Worm (Caenorhabditis elegans): ENCODE measurements around the gene F31F4.17.

The F31F4.17 gene

ce11 chrV:646888-647287 lies 13.2 kb downstream of the F31F4.17 start, which contains the start of gene ugt-42:
Gene ugt-42 (plus strand): TSS chrV:647188.
- TF ChIP-seq ama-1 (optimal IDR thresholded peaks at IDR 0.05): no peak
- no peak for TF ChIP-seq aly-1 (tag; optimal IDR thresholded peaks at IDR 0.05)
- TF ChIP-seq hnd-1 (tag; optimal IDR thresholded peaks at IDR 0.05): no peak
- TF ChIP-seq sea-1 (GFP tag; conservative IDR thresholded peaks at IDR 0.05): no peak

DNA sequence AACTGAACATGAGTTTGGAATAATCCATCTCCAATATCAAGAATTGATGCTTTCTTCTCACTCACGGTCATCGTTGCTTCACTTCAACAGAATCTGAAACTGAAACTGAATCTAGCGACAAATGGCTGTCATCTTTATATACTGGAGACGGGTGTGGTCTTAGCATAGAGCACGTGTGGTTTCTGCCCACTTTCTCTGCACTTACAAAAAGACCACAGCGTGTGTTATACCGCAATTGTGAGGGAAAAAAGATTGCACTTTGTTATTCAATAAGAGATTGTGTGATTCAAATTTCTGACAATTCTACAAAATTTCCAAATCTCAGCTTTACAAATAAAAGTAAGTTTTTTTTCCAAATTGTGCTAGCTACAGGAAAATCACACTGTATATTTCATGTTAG lies 14.0 kb downstream of the F31F4.17 start, which contains the start of gene F48G7.12:
TSS of gene F48G7.12 (minus strand) at position 101 of the 400 bp plus-strand sequence.
- TF ChIP-seq ets-7 (tag; optimal IDR thresholded peaks at IDR 0.05) (no peak), aly-1 (tag; optimal IDR thresholded peaks at IDR 0.05) (no peak), tbx-11 (GFP tag; IDR thresholded peaks at IDR 0.05) (no peak), ceh-36 (tag; optimal IDR thresholded peaks at IDR 0.05) (no peak), sea-1 (GFP tag; conservative IDR thresholded peaks at IDR 0.05) (no peak), tbx-37 (GFP tag; conservative IDR thresholded peaks at IDR 0.05) (no peak), ceh-13 (GFP tag; optimal IDR thresholded peaks at IDR 0.05) (no peak), F13C5.2 (tag; optimal IDR thresholded peaks at IDR 0.05) (no peak), ama-1 (optimal IDR thresholded peaks at IDR 0.05) (no peak), hnd-1 (tag; optimal IDR thresholded peaks at IDR 0.05) (no peak), hmg-4 (GFP tag; optimal IDR thresholded peaks at IDR 0.05) (no peak), tra-4 (tag; optimal IDR thresholded peaks at IDR 0.05) (no peak), pes-1 (GFP tag; IDR thresholded peaks at IDR 0.05) (no peak), B0310.2 (tag; optimal IDR thresholded peaks at IDR 0.05) (no peak), flt-1 (GFP tag; IDR thresholded peaks at IDR 0.05) (no peak), scrt-1 (GFP tag; IDR thresholded peaks at IDR 0.05) (no peak), hmbx-1 (tag; optimal IDR thresholded peaks at IDR 0.05) (no peak)

ce11 chrV:642750-643149 lies 17.4 kb downstream of the F31F4.17 start, which contains the start of gene nhr-190:
Gene nhr-190 (minus strand): TSS chrV:642924.
- TF ChIP-seq ceh-36 (tag; optimal IDR thresholded peaks at IDR 0.05): no peak
- no peak for TF ChIP-seq scrt-1 (GFP tag; IDR thresholded peaks at IDR 0.05)
- TF ChIP-seq ceh-13 (GFP tag; optimal IDR thresholded peaks at IDR 0.05): no peak
- no peak for TF ChIP-seq aly-1 (tag; optimal IDR thresholded peaks at IDR 0.05)
- no peak for TF ChIP-seq hnd-1 (tag; optimal IDR thresholded peaks at IDR 0.05)
- no peak for TF ChIP-seq B0310.2 (tag; optimal IDR thresholded peaks at IDR 0.05)
- TF ChIP-seq tbx-11 (GFP tag; IDR thresholded peaks at IDR 0.05): no peak
- TF ChIP-seq hmg-4 (GFP tag; optimal IDR thresholded peaks at IDR 0.05): no peak
- TF ChIP-seq F13C5.2 (tag; optimal IDR thresholded peaks at IDR 0.05): no peak
- TF ChIP-seq hmbx-1 (tag; optimal IDR thresholded peaks at IDR 0.05): no peak
- TF ChIP-seq ama-1 (optimal IDR thresholded peaks at IDR 0.05): no peak
- no peak for TF ChIP-seq sea-1 (GFP tag; conservative IDR thresholded peaks at IDR 0.05)
- TF ChIP-seq tra-4 (tag; optimal IDR thresholded peaks at IDR 0.05): no peak
- TF ChIP-seq flt-1 (GFP tag; IDR thresholded peaks at IDR 0.05): no peak
- no peak for TF ChIP-seq pes-1 (GFP tag; IDR thresholded peaks at IDR 0.05)
- TF ChIP-seq ets-7 (tag; optimal IDR thresholded peaks at IDR 0.05): no peak
- no peak for TF ChIP-seq tbx-37 (GFP tag; conservative IDR thresholded peaks at IDR 0.05)

DNA sequence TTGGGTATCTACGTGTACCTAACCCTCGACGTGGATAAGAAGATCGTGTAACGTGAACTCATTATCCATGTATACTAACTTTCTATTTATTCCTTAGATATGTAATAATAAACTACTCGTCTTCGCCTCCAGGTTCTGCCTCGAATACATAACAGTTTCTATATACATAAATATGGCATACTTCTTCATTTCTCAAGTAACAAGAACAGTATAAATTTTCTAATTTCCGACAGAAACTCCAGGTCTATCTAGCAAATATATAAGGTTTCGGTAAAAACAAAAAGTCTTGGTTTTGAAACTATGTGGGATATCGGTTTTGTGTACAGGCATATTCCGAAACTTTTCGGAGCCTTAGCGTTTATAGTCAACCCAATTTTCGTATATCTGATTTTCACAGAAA lies 21.8 kb downstream of the F31F4.17 start, which contains the start of gene srj-37:
TSS of gene srj-37 (plus strand) at position 301 of the 400 bp plus-strand sequence.
- no peak for TF ChIP-seq scrt-1 (GFP tag; IDR thresholded peaks at IDR 0.05)
- no peak for TF ChIP-seq B0310.2 (tag; optimal IDR thresholded peaks at IDR 0.05)
- no peak for TF ChIP-seq hmbx-1 (tag; optimal IDR thresholded peaks at IDR 0.05)
- no peak for TF ChIP-seq hmg-4 (GFP tag; optimal IDR thresholded peaks at IDR 0.05)
- no peak for TF ChIP-seq ceh-13 (GFP tag; optimal IDR thresholded peaks at IDR 0.05)
- no peak for TF ChIP-seq ets-7 (tag; optimal IDR thresholded peaks at IDR 0.05)

DNA sequence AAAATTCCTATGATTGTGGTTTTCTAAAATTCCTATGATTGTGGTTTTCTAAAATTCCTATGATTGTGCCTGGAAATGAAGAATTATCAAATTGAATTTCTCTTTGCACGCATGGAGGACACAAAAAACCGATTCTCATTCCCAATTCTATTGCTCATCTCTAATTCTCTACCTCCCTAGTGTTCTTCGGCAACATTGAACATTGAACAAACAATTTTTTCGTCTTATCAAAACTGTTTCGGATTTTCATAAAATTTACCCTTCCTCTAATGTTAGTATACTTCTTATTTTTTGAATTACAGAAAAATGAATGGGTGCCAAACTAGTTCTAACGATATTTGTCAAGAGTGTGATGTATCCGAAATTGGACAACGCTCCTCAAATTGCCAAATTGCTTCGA lies 23.8 kb downstream of the F31F4.17 start, which contains the start of gene pals-31:
TSS of gene pals-31 (plus strand) at position 301 of the 400 bp plus-strand sequence.
- TF ChIP-seq hmbx-1 (tag; optimal IDR thresholded peaks at IDR 0.05): no peak
- TF ChIP-seq scrt-1 (GFP tag; IDR thresholded peaks at IDR 0.05): no peak
- TF ChIP-seq ceh-36 (tag; optimal IDR thresholded peaks at IDR 0.05): no peak
- TF ChIP-seq ama-1 (optimal IDR thresholded peaks at IDR 0.05): no peak
- no peak for TF ChIP-seq ceh-13 (GFP tag; optimal IDR thresholded peaks at IDR 0.05)
- TF ChIP-seq hmg-4 (GFP tag; optimal IDR thresholded peaks at IDR 0.05): no peak
- no peak for TF ChIP-seq sea-1 (GFP tag; conservative IDR thresholded peaks at IDR 0.05)
- no peak for TF ChIP-seq B0310.2 (tag; optimal IDR thresholded peaks at IDR 0.05)
- TF ChIP-seq pes-1 (GFP tag; IDR thresholded peaks at IDR 0.05): no peak
- TF ChIP-seq ets-7 (tag; optimal IDR thresholded peaks at IDR 0.05): no peak
- TF ChIP-seq flt-1 (GFP tag; IDR thresholded peaks at IDR 0.05): no peak
- no peak for TF ChIP-seq hnd-1 (tag; optimal IDR thresholded peaks at IDR 0.05)
- no peak for TF ChIP-seq F13C5.2 (tag; optimal IDR thresholded peaks at IDR 0.05)
- no peak for TF ChIP-seq aly-1 (tag; optimal IDR thresholded peaks at IDR 0.05)

- TF ChIP-seq scrt-1 (GFP tag; IDR thresholded peaks at IDR 0.05) (no peak), hmg-4 (GFP tag; optimal IDR thresholded peaks at IDR 0.05) (no peak), pes-1 (GFP tag; IDR thresholded peaks at IDR 0.05) (no peak), hmbx-1 (tag; optimal IDR thresholded peaks at IDR 0.05) (no peak), ceh-13 (GFP tag; optimal IDR thresholded peaks at IDR 0.05) (no peak), hnd-1 (tag; optimal IDR thresholded peaks at IDR 0.05) (no peak), ets-7 (tag; optimal IDR thresholded peaks at IDR 0.05) (no peak), ama-1 (optimal IDR thresholded peaks at IDR 0.05) (no peak), tra-4 (tag; optimal IDR thresholded peaks at IDR 0.05) (no peak), sea-1 (GFP tag; conservative IDR thresholded peaks at IDR 0.05) (no peak), flt-1 (GFP tag; IDR thresholded peaks at IDR 0.05) (no peak), B0310.2 (tag; optimal IDR thresholded peaks at IDR 0.05) (no peak), F13C5.2 (tag; optimal IDR thresholded peaks at IDR 0.05) (no peak), aly-1 (tag; optimal IDR thresholded peaks at IDR 0.05) (no peak), tbx-11 (GFP tag; IDR thresholded peaks at IDR 0.05) (no peak), tbx-37 (GFP tag; conservative IDR thresholded peaks at IDR 0.05) (no peak), ceh-36 (tag; optimal IDR thresholded peaks at IDR 0.05) (no peak)
These were observed 24.5 kb downstream of the F31F4.17 start for ce11 chrV:635630-636029.

DNA sequence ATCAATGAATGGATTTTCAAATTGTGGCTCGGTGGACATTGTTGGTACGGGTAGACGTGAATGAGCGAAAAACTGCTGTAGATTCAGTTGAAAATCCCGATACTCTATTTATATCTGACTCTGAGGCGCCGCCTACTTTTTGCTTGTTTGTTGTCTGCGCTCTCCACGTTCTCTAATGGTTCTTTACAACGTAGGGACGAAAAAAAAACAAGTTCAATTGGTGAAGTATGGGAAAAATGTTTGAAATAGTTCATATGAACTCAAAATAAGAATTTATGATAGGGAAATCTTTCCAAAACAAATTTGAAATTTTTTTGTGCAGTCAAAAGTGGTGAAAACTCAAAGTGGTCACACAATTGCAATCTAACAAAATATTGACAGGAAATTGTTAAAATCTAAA lies 25.3 kb downstream of the F31F4.17 start, which contains the start of gene F48G7.10:
TSS of gene F48G7.10 (minus strand) at position 101 of the 400 bp plus-strand sequence.
- TF ChIP-seq ama-1 (optimal IDR thresholded peaks at IDR 0.05): no peak
- no peak for TF ChIP-seq flt-1 (GFP tag; IDR thresholded peaks at IDR 0.05)
- no peak for TF ChIP-seq sea-1 (GFP tag; conservative IDR thresholded peaks at IDR 0.05)
- no peak for TF ChIP-seq hmg-4 (GFP tag; optimal IDR thresholded peaks at IDR 0.05)
